Fruit fly (Drosophila melanogaster): ENCODE data around the gene Qtzl.

DNA sequence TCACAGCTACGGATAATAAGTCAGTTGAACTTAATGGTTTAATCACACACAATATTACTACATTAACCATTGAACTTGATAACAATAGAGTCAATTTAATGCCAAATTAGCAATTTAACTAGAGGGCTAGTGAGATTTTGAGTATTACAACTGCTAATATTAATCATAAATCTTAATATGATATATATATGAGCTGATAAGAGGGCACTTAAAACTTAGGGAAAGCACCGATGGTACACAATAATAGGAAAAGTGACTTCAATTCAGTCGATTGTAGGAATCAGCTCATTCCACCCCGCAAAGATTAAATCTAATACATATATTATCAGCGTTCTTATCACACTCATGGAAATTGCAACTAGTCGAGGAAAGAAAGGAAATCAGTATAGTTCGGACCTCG, 14.3 kb upstream of the Qtzl start, which contains the start of gene CG16965:
- TF ChIP-seq Dfd (GFP tag; optimal IDR thresholded peaks at IDR 0.05) (no peak), usp (GFP tag; optimal IDR thresholded peaks at IDR 0.05) (no peak), Myc (optimal IDR thresholded peaks at IDR 0.05) (no peak), h (GFP tag; optimal IDR thresholded peaks at IDR 0.05) (no peak), Hr78 (GFP tag; optimal IDR thresholded peaks at IDR 0.05) (no peak), ey (GFP tag; optimal IDR thresholded peaks at IDR 0.05) (no peak), br (GFP tag; optimal IDR thresholded peaks at IDR 0.05) (no peak), N (GFP tag; optimal IDR thresholded peaks at IDR 0.05) (no peak)
